Fruit fly (Drosophila melanogaster) S2 (cell line): Measurements from ENCODE around the gene Fancd2.

Experiments
- CG8478 ChIP-seq: fragments of >200 bp; optimal IDR thresholded peaks from 2 replicates; lab custom pipeline; 2018
- CTCF ChIP-seq, 2 experiments: fragments of >200 bp; optimal IDR thresholded peaks; 2 replicates each; lab custom pipeline; 2018

dm6 chr3R:20826929-20827328 lies 10.9 kb upstream of the Fancd2 start:
- no peak for TF ChIP-seq CG8478 (lab: Kevin White, UChicago)
- TF ChIP-seq CTCF (optimal IDR thresholded peaks at IDR 0.05; lab: Kevin White, UChicago): no peak
